Worm (Caenorhabditis elegans) whole organism, early embryonic: ENCODE data around the gene srh-287.

Experiments used
- B0310.2 ChIP-seq: sonication (generic microtip); optimal IDR thresholded peaks from 2 replicates; lab custom pipeline; 2016; ENCODE audit warnings: mild to moderate bottlenecking, missing genetic modification characterization, missing compliant biosample characterization
- aly-1 ChIP-seq: sonication (generic microtip); optimal IDR thresholded peaks from 2 replicates; lab custom pipeline; 2016; ENCODE audit warnings: missing genetic modification characterization, missing compliant biosample characterization
- ama-1 ChIP-seq: fragments of 150-350 bp; optimal IDR thresholded peaks from 2 replicates; lab custom pipeline; 2014
- ceh-13 ChIP-seq: fragments of 200-800 bp; sonication (Bioruptor generic); optimal IDR thresholded peaks from 2 replicates; lab custom pipeline; 2018; ENCODE audit warnings: mild to moderate bottlenecking, missing genetic modification characterization, missing compliant biosample characterization
- flt-1 ChIP-seq: fragments of 200-800 bp; sonication (Bioruptor generic); IDR thresholded peaks from 2 replicates; pipeline ENCODE4 v1.3.6; 2022; ENCODE audit warnings: missing genetic modification characterization, missing compliant biosample characterization
- hmg-4 ChIP-seq: fragments of 200-800 bp; sonication (Bioruptor generic); optimal IDR thresholded peaks from 2 replicates; lab custom pipeline; 2018; ENCODE audit warnings: mild to moderate bottlenecking, missing genetic modification characterization, missing compliant biosample characterization
- pes-1 ChIP-seq: fragments of 200-800 bp; sonication (Bioruptor generic); IDR thresholded peaks from 2 replicates; pipeline ENCODE4 v1.3.6; 2022; ENCODE audit warnings: missing genetic modification reagents, missing genetic modification characterization, missing compliant biosample characterization
- tbx-11 ChIP-seq: fragments of 200-800 bp; sonication (Bioruptor generic); IDR thresholded peaks from 2 replicates; pipeline ENCODE4 v1.3.6; 2022; ENCODE audit warnings: missing genetic modification characterization, missing compliant biosample characterization

- TF ChIP-seq tbx-11 (no peak), ama-1 (lab: Kevin White, UChicago) (no peak), ceh-13 (GFP tag; lab: Kevin White, UChicago) (no peak), aly-1 (tag; lab: Kevin White, UChicago) (no peak), hmg-4 (GFP tag; lab: Kevin White, UChicago) (no peak), flt-1 (GFP tag; lab: Robert Waterston, UW) (no peak), pes-1 (GFP tag; lab: Robert Waterston, UW) (no peak), B0310.2 (tag; lab: Kevin White, UChicago) (no peak)
Observed at ce11 chrV:17818567-17818966, 17.9 kb downstream of the srh-287 start, which contains the start of gene srh-298.
